Fruit fly (Drosophila melanogaster): Measurements from ENCODE around the gene CG18428.

- TF ChIP-seq psq (optimal IDR thresholded peaks at IDR 0.05) = no peak
- no peak for TF ChIP-seq usp (GFP tag; optimal IDR thresholded peaks at IDR 0.05)
- no peak for TF ChIP-seq EcR (GFP tag; optimal IDR thresholded peaks at IDR 0.05)
- TF ChIP-seq CG8478 (optimal IDR thresholded peaks at IDR 0.05) = no peak
Measured at dm6 chr3R:24142971-24143370, 33.8 kb downstream of the CG18428 start.

All from whole organism.